Worm (Caenorhabditis elegans) whole organism, L4/young adult: ENCODE measurements around the gene rml-4.

Experiments used
- W03F9.2 ChIP-seq: fragments of 150-350 bp; optimal IDR thresholded peaks from 2 replicates; lab custom pipeline; 2014; ENCODE audit warnings: missing biosample characterization, missing genetic modification characterization
- dao-5 ChIP-seq: sonication (generic microtip); optimal IDR thresholded peaks from 2 replicates; lab custom pipeline; 2016; ENCODE audit warnings: missing genotype, missing genetic modification characterization, moderate library complexity, missing compliant biosample characterization
- him-1 ChIP-seq: sonication (generic microtip); optimal IDR thresholded peaks from 2 replicates; lab custom pipeline; 2016; ENCODE audit warnings: missing genotype, missing genetic modification reagents, missing genetic modification characterization, missing compliant biosample characterization

ce11 chrII:4267711-4268110 lies 27.2 kb upstream of the rml-4 start:
- no peak for TF ChIP-seq him-1 (tag; lab: Kevin White, UChicago)
- TF ChIP-seq W03F9.2 (tag; lab: Kevin White, UChicago) = no peak
- TF ChIP-seq dao-5 (tag; lab: Kevin White, UChicago) = no peak
